Fruit fly (Drosophila melanogaster): ENCODE measurements around the gene CG2924.

The CG2924 gene

DNA sequence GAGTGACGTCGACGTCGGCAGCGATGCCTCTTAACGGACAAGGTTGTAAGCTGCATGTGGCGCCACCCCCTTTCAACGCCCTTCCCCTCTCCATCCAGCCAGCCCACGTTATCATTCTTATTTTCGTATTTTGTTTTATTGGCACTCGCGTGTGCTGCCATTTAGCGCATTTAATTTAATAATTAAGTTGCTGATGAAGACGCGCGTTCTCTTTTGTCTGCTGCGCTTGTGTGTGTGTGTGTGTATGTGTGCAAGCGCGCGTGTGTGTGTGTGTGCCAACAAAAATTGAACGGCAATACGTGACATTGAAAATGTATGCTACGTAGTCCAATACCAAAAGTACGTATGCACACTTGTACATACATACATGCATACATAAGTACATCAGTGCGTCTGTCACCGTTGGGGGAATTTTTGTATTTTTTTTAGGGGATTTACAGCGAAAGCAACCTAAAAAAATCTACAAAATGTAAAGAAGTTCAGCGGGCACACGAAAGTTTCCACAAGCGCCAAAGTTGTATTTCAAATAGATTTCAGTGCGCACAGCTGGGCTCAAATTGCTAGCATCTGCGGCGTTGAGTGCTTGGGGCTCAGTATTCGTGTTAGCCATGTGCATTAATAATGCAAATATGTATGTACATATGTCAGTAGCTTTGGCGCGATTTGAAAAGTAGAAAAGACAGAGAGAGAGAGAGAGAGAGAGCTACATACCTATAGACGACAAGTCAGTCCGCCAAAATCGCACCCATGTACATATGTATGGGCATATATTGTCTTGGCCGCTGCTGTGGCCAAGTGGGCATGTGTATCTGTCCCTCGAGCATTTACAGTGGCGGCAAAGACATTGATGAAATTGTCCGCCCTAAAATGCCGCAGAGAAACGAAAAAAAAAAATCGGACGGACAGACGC is 31.3 kb upstream of the CG2924 start (continued):
- peak; percentile 56 for TF ChIP-seq p53 (GFP tag; optimal IDR thresholded peaks at IDR 0.05)
- TF ChIP-seq CG32532 (GFP tag; IDR thresholded peaks at IDR 0.05), result peak; percentile 79
- peak; percentile 43; the same call in 1 of the 2 replicates for TF ChIP-seq MBD-R2 (GFP tag; IDR thresholded peaks at IDR 0.05)
- TF ChIP-seq fd64A (GFP tag; optimal IDR thresholded peaks at IDR 0.05), result peak; percentile 58
- peak; percentile 44 for TF ChIP-seq CG13123 (GFP tag; optimal IDR thresholded peaks at IDR 0.05)
- TF ChIP-seq Deaf1 (tag; optimal IDR thresholded peaks at IDR 0.05), result peak; percentile 34
- peak; percentile 55 for TF ChIP-seq Spps (tag; optimal IDR thresholded peaks at IDR 0.05)
- peak; percentile 68 for TF ChIP-seq CG8765 (GFP tag; IDR thresholded peaks at IDR 0.05)
- TF ChIP-seq CG11093 (GFP tag; IDR thresholded peaks at IDR 0.05), result peak; percentile 85
- TF ChIP-seq CG10565 (GFP tag; optimal IDR thresholded peaks at IDR 0.05), result no peak
- peak; percentile 58; the same call in 1 of the 2 replicates for TF ChIP-seq Nf-YA (GFP tag; IDR thresholded peaks at IDR 0.05)
- TF ChIP-seq CG43689 (GFP tag; IDR thresholded peaks at IDR 0.05), result 0 out of 2 replicates have a peak, but pooled peaks have one; percentile 18
- peak; percentile 86 for TF ChIP-seq fd96Cb (tag; optimal IDR thresholded peaks at IDR 0.05)
- TF ChIP-seq twi (tag; optimal IDR thresholded peaks at IDR 0.05), result peak; percentile 71
- TF ChIP-seq ash1 (GFP tag; optimal IDR thresholded peaks at IDR 0.05), result no peak
- TF ChIP-seq Mad (GFP tag; optimal IDR thresholded peaks at IDR 0.05), result peak; percentile 75
- TF ChIP-seq ab (GFP tag; optimal IDR thresholded peaks at IDR 0.05), result peak; percentile 51
- TF ChIP-seq CG8089 (GFP tag; optimal IDR thresholded peaks at IDR 0.05), result peak; percentile 82
- peak; percentile 79 for TF ChIP-seq CG13775 (GFP tag; optimal IDR thresholded peaks at IDR 0.05)
- peak; percentile 30 for TF ChIP-seq en (GFP tag; optimal IDR thresholded peaks at IDR 0.05)
- peak; percentile 98 for TF ChIP-seq sens (GFP tag)
- TF ChIP-seq Hr51 (GFP tag; optimal IDR thresholded peaks at IDR 0.05), result peak; percentile 44 to 82
- peak; percentile 65 for TF ChIP-seq CG12104 (GFP tag; optimal IDR thresholded peaks at IDR 0.05)
- TF ChIP-seq CG30403 (GFP tag; optimal IDR thresholded peaks at IDR 0.05), result peak; percentile 83
- peak; percentile 82 for TF ChIP-seq Oaz (GFP tag; IDR thresholded peaks at IDR 0.05)
- peak; percentile 83 for TF ChIP-seq Sox102F (GFP tag; optimal IDR thresholded peaks at IDR 0.05)
- TF ChIP-seq CG10979 (tag; optimal IDR thresholded peaks at IDR 0.05), result peak; percentile 84
- peak; percentile 82 for TF ChIP-seq CG31441 (GFP tag; IDR thresholded peaks at IDR 0.05)
- TF ChIP-seq CG34422 (GFP tag; IDR thresholded peaks at IDR 0.05), result peak; percentile 84
- no peak for TF ChIP-seq CG13894 (tag; optimal IDR thresholded peaks at IDR 0.05)
- peak; percentile 79 for TF ChIP-seq E2f1 (GFP tag; IDR thresholded peaks at IDR 0.05)
- peak; percentile 86 for TF ChIP-seq jumu (GFP tag; optimal IDR thresholded peaks at IDR 0.05)
- TF ChIP-seq Med (GFP tag), result peak; percentile 98
- TF ChIP-seq C15 (GFP tag; IDR thresholded peaks at IDR 0.05), result peak; percentile 59; the same call in 1 of the 3 replicates
- TF ChIP-seq toy (GFP tag; IDR thresholded peaks at IDR 0.05), result no peak
- no peak for TF ChIP-seq hkb (optimal IDR thresholded peaks at IDR 0.05)
- TF ChIP-seq hkb (GFP tag; IDR thresholded peaks at IDR 0.05), result peak; percentile 85
- TF ChIP-seq NK7.1 (GFP tag; optimal IDR thresholded peaks at IDR 0.05), result peak; percentile 35
- peak; percentile 50 for TF ChIP-seq btn (GFP tag; optimal IDR thresholded peaks at IDR 0.05)
- peak; percentile 91 for TF ChIP-seq vvl (GFP tag; IDR thresholded peaks at IDR 0.05)
- peak; percentile 47 for TF ChIP-seq CG8290 (GFP tag; optimal IDR thresholded peaks at IDR 0.05)
- TF ChIP-seq CG8290 (tag; optimal IDR thresholded peaks at IDR 0.05), result peak in 1 of 2 experiments; percentile 85
- TF ChIP-seq gt (GFP tag; IDR thresholded peaks at IDR 0.05), result peak; percentile 74
- peak; percentile 77 for TF ChIP-seq CG6254 (GFP tag; optimal IDR thresholded peaks at IDR 0.05)
- peak; percentile 80 for TF ChIP-seq eyg (GFP tag; optimal IDR thresholded peaks at IDR 0.05)
- peak; percentile 91 for TF ChIP-seq dmrt99B (tag; optimal IDR thresholded peaks at IDR 0.05)
- TF ChIP-seq kni (GFP tag; optimal IDR thresholded peaks at IDR 0.05), result peak; percentile 57
- peak; percentile 30 for TF ChIP-seq Hey (tag; optimal IDR thresholded peaks at IDR 0.05)
- peak; percentile 70 for TF ChIP-seq tin (GFP tag; optimal IDR thresholded peaks at IDR 0.05)
- peak; percentile 86 for TF ChIP-seq CG9609 (GFP tag; optimal IDR thresholded peaks at IDR 0.05)

Measured in whole organism, embryonic.